Worm (Caenorhabditis elegans) whole organism, young adult: ENCODE measurements around the gene fbxb-81.

Experiments
- B0336.3 ChIP-seq: fragments of 200-800 bp; sonication (Bioruptor generic); IDR thresholded peaks from 2 replicates; pipeline ENCODE4 v1.3.6; 2022; ENCODE audit warnings: missing genetic modification characterization, missing compliant biosample characterization
- F10E7.11 ChIP-seq: sonication (generic microtip); optimal IDR thresholded peaks from 2 replicates; lab custom pipeline; 2017; ENCODE audit warnings: mild to moderate bottlenecking, missing genetic modification characterization, moderate library complexity, missing compliant biosample characterization
- Y53F4B.3 ChIP-seq: fragments of 200-800 bp; sonication (Bioruptor generic); IDR thresholded peaks from 2 replicates; pipeline ENCODE4 v1.3.6; 2022; ENCODE audit warnings: missing genetic modification reagents, missing genetic modification characterization, missing compliant biosample characterization
- aptf-3 ChIP-seq: fragments of 200-800 bp; sonication (Bioruptor generic); IDR thresholded peaks from 2 replicates; pipeline ENCODE4 v1.3.6; 2022; ENCODE audit warnings: missing genetic modification characterization, missing compliant biosample characterization
- cebp-1 ChIP-seq, 2 experiments: fragments of 200-800 bp in 1 of 2; sonication (Bioruptor generic) in 1 of 2; sonication (generic microtip) in 1 of 2; IDR thresholded peaks in 1 of 2; optimal IDR thresholded peaks in 1 of 2; 2 replicates each; pipeline versions ENCODE4 v1.3.6 to Lab custom; 2017 to 2022; ENCODE audit warnings: missing compliant biosample characterization in 2 of 2, missing genetic modification characterization in 2 of 2, mild to moderate bottlenecking in 1 of 2, missing genetic modification reagents in 1 of 2, moderate library complexity in 1 of 2
- ets-4 ChIP-seq: fragments of 200-800 bp; sonication (Bioruptor generic); optimal IDR thresholded peaks from 2 replicates; lab custom pipeline; 2018; ENCODE audit warnings: mild to moderate bottlenecking, missing genetic modification characterization, missing compliant biosample characterization
- lin-54 ChIP-seq: fragments of 200-800 bp; sonication (Bioruptor generic); optimal IDR thresholded peaks from 2 replicates; lab custom pipeline; 2018; ENCODE audit warnings: mild to moderate bottlenecking, missing genetic modification characterization, missing compliant biosample characterization
- unc-62 ChIP-seq: fragments of 150-350 bp; optimal IDR thresholded peaks from 2 replicates; lab custom pipeline; 2014; ENCODE audit warnings: missing biosample characterization, missing genetic modification reagents, missing genetic modification characterization

DNA sequence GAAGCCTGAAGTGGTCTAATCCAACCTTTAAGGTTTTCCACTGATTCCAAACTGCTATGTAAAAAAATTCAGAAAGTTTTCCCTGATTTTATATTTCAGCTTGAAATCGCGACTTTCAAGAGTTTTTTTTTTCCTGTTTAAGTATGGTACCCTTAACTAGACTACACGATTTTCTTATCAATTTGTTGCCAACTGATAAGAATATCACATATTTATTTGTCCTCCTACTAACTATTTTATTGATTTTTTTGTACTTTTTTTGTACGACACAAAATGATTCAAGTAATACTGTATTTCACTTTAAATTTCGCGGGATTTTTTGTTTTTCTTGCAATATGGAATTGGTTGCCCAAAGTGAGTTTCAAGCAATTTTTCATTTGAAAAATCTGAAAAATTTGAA is 42.1 kb upstream of the fbxb-81 start:
- TF ChIP-seq ets-4 (GFP tag; lab: Kevin White, UChicago), result no peak
- TF ChIP-seq B0336.3 (GFP tag; lab: Robert Waterston, UW), result no peak
- TF ChIP-seq cebp-1 (GFP tag; IDR thresholded peaks at IDR 0.05; lab: Robert Waterston, UW), result no peak
- TF ChIP-seq cebp-1 (tag; optimal IDR thresholded peaks at IDR 0.05; lab: Kevin White, UChicago), result no peak
- no peak for TF ChIP-seq lin-54 (GFP tag; lab: Kevin White, UChicago)
- no peak for TF ChIP-seq Y53F4B.3 (GFP tag; lab: Robert Waterston, UW)
- no peak for TF ChIP-seq unc-62 (GFP tag; lab: Kevin White, UChicago)
- TF ChIP-seq aptf-3, result no peak
- TF ChIP-seq F10E7.11, result no peak
